Worm (Caenorhabditis elegans): Measurements from ENCODE around the gene T14B4.3.

T14B4.3 gene

ce11 chrII:6750929-6751328, 16.2 kb downstream of the T14B4.3 start, which contains the start of gene F41G3.20:
Gene F41G3.20 (minus strand): TSS chrII:6751029.
- no peak for TF ChIP-seq elt-3 (tag; optimal IDR thresholded peaks at IDR 0.05)
- no peak for TF ChIP-seq nhr-6 (tag; optimal IDR thresholded peaks at IDR 0.05)

ce11 chrII:6752027-6752426, 17.3 kb downstream of the T14B4.3 start, which contains the start of gene F41G3.19:
Gene F41G3.19 (minus strand): TSS chrII:6752127.
- TF ChIP-seq fos-1 (tag; optimal IDR thresholded peaks at IDR 0.05), result no peak
- TF ChIP-seq nhr-25 (tag; optimal IDR thresholded peaks at IDR 0.05), result no peak
- no peak for TF ChIP-seq elt-1 (tag; optimal IDR thresholded peaks at IDR 0.05)
- no peak for TF ChIP-seq ztf-11 (tag; optimal IDR thresholded peaks at IDR 0.05)
- TF ChIP-seq nhr-237 (tag; optimal IDR thresholded peaks at IDR 0.05), result no peak
- no peak for TF ChIP-seq nhr-11 (tag; optimal IDR thresholded peaks at IDR 0.05)
- no peak for TF ChIP-seq ztf-1 (GFP tag; conservative IDR thresholded peaks at IDR 0.05)
- no peak for TF ChIP-seq R02D3.7 (tag; optimal IDR thresholded peaks at IDR 0.05)
- no peak for TF ChIP-seq lsy-2 (tag; optimal IDR thresholded peaks at IDR 0.05)
- no peak for TF ChIP-seq crh-2 (tag; optimal IDR thresholded peaks at IDR 0.05)
- no peak for TF ChIP-seq unc-55 (GFP tag; optimal IDR thresholded peaks at IDR 0.05)

ce11 chrII:6752850-6753249, 18.1 kb downstream of the T14B4.3 start, which contains the start of gene F41G3.21:
Gene F41G3.21 (minus strand): TSS chrII:6752950.
- TF ChIP-seq C34F6.9 (tag; optimal IDR thresholded peaks at IDR 0.05) (no peak), gmeb-1 (tag; optimal IDR thresholded peaks at IDR 0.05) (no peak), blmp-1 (tag; optimal IDR thresholded peaks at IDR 0.05; ENCODE audit: insufficient read depth) (no peak), peb-1 (tag; optimal IDR thresholded peaks at IDR 0.05) (no peak), nhr-6 (tag; optimal IDR thresholded peaks at IDR 0.05) (no peak), nhr-21 (tag; optimal IDR thresholded peaks at IDR 0.05) (no peak), crh-2 (tag; optimal IDR thresholded peaks at IDR 0.05) (no peak), unc-39 (tag; optimal IDR thresholded peaks at IDR 0.05) (no peak), nhr-11 (tag; optimal IDR thresholded peaks at IDR 0.05) (no peak), ZK546.5 (tag; optimal IDR thresholded peaks at IDR 0.05) (no peak), R02D3.7 (tag; optimal IDR thresholded peaks at IDR 0.05) (no peak), nhr-12 (tag; optimal IDR thresholded peaks at IDR 0.05) (no peak), lsy-2 (tag; optimal IDR thresholded peaks at IDR 0.05) (no peak), lin-13 (GFP tag; optimal IDR thresholded peaks at IDR 0.05) (no peak)

ce11 chrII:6754671-6755224, 20.0 kb downstream of the T14B4.3 start, which contains the start of the genes srx-95 and fis-1:
Gene srx-95 (minus strand): TSS chrII:6754771.
Gene fis-1 (plus strand): TSS chrII:6755174.
- TF ChIP-seq dmd-4 (tag; optimal IDR thresholded peaks at IDR 0.05) (no peak), nhr-77 (tag; optimal IDR thresholded peaks at IDR 0.05) (no peak), nhr-6 (tag; optimal IDR thresholded peaks at IDR 0.05) (no peak), nhr-11 (tag; optimal IDR thresholded peaks at IDR 0.05) (no peak), mbf-1 (tag; optimal IDR thresholded peaks at IDR 0.05) (no peak), nhr-237 (tag; optimal IDR thresholded peaks at IDR 0.05) (no peak)

- no peak for TF ChIP-seq nhr-11 (tag; optimal IDR thresholded peaks at IDR 0.05)
These were observed 21.5 kb downstream of the T14B4.3 start, which contains the start of gene F41G3.3 for ce11 chrII:6756232-6756631. Gene F41G3.3 (plus strand): TSS chrII:6756532.

- TF ChIP-seq unc-39 (tag; optimal IDR thresholded peaks at IDR 0.05) (no peak), F13H6.1 (tag; optimal IDR thresholded peaks at IDR 0.05) (no peak), ceh-82 (tag; optimal IDR thresholded peaks at IDR 0.05) (no peak), blmp-1 (tag; optimal IDR thresholded peaks at IDR 0.05; ENCODE audit: insufficient read depth) (no peak), nhr-237 (tag; optimal IDR thresholded peaks at IDR 0.05) (no peak), elt-1 (tag; optimal IDR thresholded peaks at IDR 0.05) (no peak), C34F6.9 (tag; optimal IDR thresholded peaks at IDR 0.05) (no peak), nhr-129 (tag; optimal IDR thresholded peaks at IDR 0.05) (no peak), elt-3 (tag; optimal IDR thresholded peaks at IDR 0.05) (no peak), dmd-4 (tag; optimal IDR thresholded peaks at IDR 0.05) (no peak)
These were observed 30.0 kb downstream of the T14B4.3 start, which contains the start of gene nlp-50 for ce11 chrII:6764734-6765133. Gene nlp-50 (plus strand): TSS chrII:6765034.

- TF ChIP-seq ceh-82 (tag; optimal IDR thresholded peaks at IDR 0.05) (no peak), unc-39 (tag; optimal IDR thresholded peaks at IDR 0.05) (no peak), mdl-1 (tag; optimal IDR thresholded peaks at IDR 0.05) (no peak), fos-1 (tag; optimal IDR thresholded peaks at IDR 0.05) (peak; percentile 35)
These were observed 33.3 kb downstream of the T14B4.3 start, which contains the start of gene F41G3.18 for ce11 chrII:6768014-6768413. Gene F41G3.18 (plus strand): TSS chrII:6768314.

Data from whole organism, L2 larva.